Fruit fly (Drosophila melanogaster): ENCODE results near the gene gnu.

The gnu gene

DNA sequence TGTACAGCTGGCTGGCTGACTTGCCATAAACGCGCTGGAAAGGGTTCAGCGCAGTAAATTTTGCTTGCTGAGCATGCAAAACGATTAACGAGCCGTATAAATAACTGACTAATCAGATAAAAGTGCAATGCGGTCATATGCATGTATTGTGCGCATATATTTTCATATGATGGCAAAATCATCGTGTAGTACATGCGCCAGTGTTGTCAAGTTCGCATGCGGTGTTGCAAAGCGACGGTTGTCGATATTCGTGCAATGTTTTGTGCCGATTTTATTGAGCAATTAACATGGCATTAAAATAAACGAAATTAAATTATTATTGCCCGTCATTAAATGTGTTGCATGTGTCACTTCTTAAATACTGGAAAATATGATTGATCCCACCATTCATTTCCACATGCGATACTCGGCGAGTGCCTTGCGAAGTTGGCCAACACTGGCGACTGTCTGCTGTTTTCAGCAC lies 13.0 kb downstream of the gnu start (continued):
- TF ChIP-seq CG6791 (GFP tag; IDR thresholded peaks at IDR 0.05; ENCODE audit: partially characterized antibody) (peak; percentile 69), CkIIα-i1 (GFP tag; IDR thresholded peaks at IDR 0.05) (no peak), NK7.1 (GFP tag; optimal IDR thresholded peaks at IDR 0.05) (peak; percentile 72), CG7839 (tag; optimal IDR thresholded peaks at IDR 0.05) (no peak), bcd (GFP tag; optimal IDR thresholded peaks at IDR 0.05) (peak; percentile 69), Fer2 (tag; optimal IDR thresholded peaks at IDR 0.05) (peak; percentile 54), crc (GFP tag; optimal IDR thresholded peaks at IDR 0.05) (peak; percentile 72), CG16779 (GFP tag; IDR thresholded peaks at IDR 0.05) (peak; percentile 74), CG6813 (GFP tag; optimal IDR thresholded peaks at IDR 0.05) (no peak), CG32532 (GFP tag; IDR thresholded peaks at IDR 0.05) (peak; percentile 77), CG10462 (GFP tag; optimal IDR thresholded peaks at IDR 0.05) (peak; percentile 74), ham (GFP tag; IDR thresholded peaks at IDR 0.05) (peak; percentile 45; the same call in 1 of the 2 replicates), Fer1 (GFP tag; optimal IDR thresholded peaks at IDR 0.05) (peak; percentile 77), CG17328 (GFP tag; IDR thresholded peaks at IDR 0.05) (peak; percentile 58), danr (GFP tag; IDR thresholded peaks at IDR 0.05) (peak; percentile 67), CG31388 (GFP tag; optimal IDR thresholded peaks at IDR 0.05) (peak; percentile 84), CG17359 (tag; optimal IDR thresholded peaks at IDR 0.05) (peak; percentile 63), lilli (GFP tag; optimal IDR thresholded peaks at IDR 0.05) (peak; percentile 91), gfzf (GFP tag; optimal IDR thresholded peaks at IDR 0.05) (peak; percentile 24), sens (GFP tag) (peak; percentile 98), rib (GFP tag; IDR thresholded peaks at IDR 0.05) (peak; percentile 75), caup (GFP tag; optimal IDR thresholded peaks at IDR 0.05; ENCODE audit: severe bottlenecking) (no peak), CG11247 (GFP tag; IDR thresholded peaks at IDR 0.05) (peak; percentile 82), bowl (GFP tag; IDR thresholded peaks at IDR 0.05) (no peak), zfh1 (GFP tag; IDR thresholded peaks at IDR 0.05) (peak; percentile 75), Med (GFP tag) (peak; percentile 99), CG2202 (tag; optimal IDR thresholded peaks at IDR 0.05) (peak; percentile 34), tll (GFP tag; optimal IDR thresholded peaks at IDR 0.05) (no peak), dati (GFP tag; IDR thresholded peaks at IDR 0.05) (no peak), Spps (tag; optimal IDR thresholded peaks at IDR 0.05) (peak; percentile 10), Dp (GFP tag; optimal IDR thresholded peaks at IDR 0.05) (no peak), CG7556 (GFP tag; optimal IDR thresholded peaks at IDR 0.05) (peak; percentile 67), CG7987 (GFP tag; optimal IDR thresholded peaks at IDR 0.05) (peak; percentile 49), Eip74EF (GFP tag; optimal IDR thresholded peaks at IDR 0.05) (no peak), Hr78 (GFP tag; optimal IDR thresholded peaks at IDR 0.05) (no peak), Dll (GFP tag; IDR thresholded peaks at IDR 0.05; ENCODE audit: partially characterized antibody) (peak; percentile 85), oc (tag; optimal IDR thresholded peaks at IDR 0.05) (no peak), Abd-B (GFP tag; optimal IDR thresholded peaks at IDR 0.05) (peak; percentile 78), schlank (tag; optimal IDR thresholded peaks at IDR 0.05) (peak; percentile 69), gsb-n (tag; optimal IDR thresholded peaks at IDR 0.05) (no peak), CG13123 (GFP tag; optimal IDR thresholded peaks at IDR 0.05) (peak; percentile 85), Doc2 (GFP tag; IDR thresholded peaks at IDR 0.05) (no peak), Antp (GFP tag; optimal IDR thresholded peaks at IDR 0.05) (peak; percentile 89), tx (GFP tag; optimal IDR thresholded peaks at IDR 0.05) (peak; percentile 90), CG17186 (GFP tag; optimal IDR thresholded peaks at IDR 0.05) (peak; percentile 87), vvl (GFP tag; IDR thresholded peaks at IDR 0.05) (peak; percentile 80), CG15073 (GFP tag; optimal IDR thresholded peaks at IDR 0.05) (no peak), jumu (GFP tag; optimal IDR thresholded peaks at IDR 0.05) (peak; percentile 87), CG1603 (tag; optimal IDR thresholded peaks at IDR 0.05) (no peak), CG10274 (GFP tag; optimal IDR thresholded peaks at IDR 0.05) (peak; percentile 37)

Data from whole organism, embryonic.